Fruit fly (Drosophila melanogaster): ENCODE data around the gene CG14053.

DNA sequence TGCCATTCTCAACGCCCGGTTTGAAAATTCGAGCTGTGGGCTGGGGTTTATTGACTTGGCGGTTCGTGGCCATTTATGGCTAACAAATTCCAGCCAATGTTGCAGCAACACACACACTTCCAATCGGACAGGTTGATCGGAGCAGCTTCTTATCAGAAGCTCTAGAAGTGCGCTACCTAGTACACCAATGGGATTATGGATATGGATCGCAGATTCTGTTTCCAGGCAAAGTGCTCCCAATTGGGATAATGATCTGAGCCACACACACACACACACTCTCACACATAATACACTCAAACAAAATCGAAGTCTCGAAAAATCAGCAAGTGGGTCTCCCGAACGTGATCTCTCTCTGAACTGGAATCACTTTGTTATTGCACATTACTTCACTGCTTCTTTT lies 27.9 kb upstream of the CG14053 start:
- no peak for TF ChIP-seq CTCF (optimal IDR thresholded peaks at IDR 0.05)
- TF ChIP-seq CG8478 (optimal IDR thresholded peaks at IDR 0.05), result no peak

Measured in S2 (cell line).